Fruit fly (Drosophila melanogaster) whole organism, embryonic: ENCODE data around the gene mxt.

Source experiments
- Bgb ChIP-seq: fragments of 200-800 bp; sonication (Bioruptor generic); IDR thresholded peaks from 2 replicates; pipeline ENCODE4 v1.3.6; 2022; ENCODE audit warnings: missing biosample characterization, missing genetic modification characterization; ENCODE audit not compliant: partially characterized antibody
- C15 ChIP-seq: fragments of 200-800 bp; sonication (Bioruptor generic); IDR thresholded peaks from 3 replicates; pipeline ENCODE4 v1.3.6; 2022; ENCODE audit warnings: missing biosample characterization, missing genetic modification characterization
- CG10431 ChIP-seq: fragments of 200-800 bp; sonication (Bioruptor generic); optimal IDR thresholded peaks from 3 replicates; lab custom pipeline; 2018; ENCODE audit warnings: missing biosample characterization, mild to moderate bottlenecking, missing genetic modification characterization
- CG11504 ChIP-seq: fragments of 200-800 bp; sonication (Bioruptor generic); optimal IDR thresholded peaks from 3 replicates; lab custom pipeline; 2019; ENCODE audit warnings: missing biosample characterization, mild to moderate bottlenecking, missing genetic modification characterization, moderate library complexity
- CG12155 ChIP-seq: fragments of 200-800 bp; sonication (Bioruptor generic); optimal IDR thresholded peaks from 3 replicates; lab custom pipeline; 2016; ENCODE audit warnings: missing biosample characterization, missing genetic modification characterization
- CG12391 ChIP-seq: fragments of 200-800 bp; sonication (Bioruptor generic); optimal IDR thresholded peaks from 3 replicates; lab custom pipeline; 2018; ENCODE audit warnings: missing biosample characterization, mild to moderate bottlenecking, missing genetic modification characterization, moderate library complexity
- CG12769 ChIP-seq: fragments of 200-800 bp; sonication (Bioruptor generic); optimal IDR thresholded peaks from 2 replicates; lab custom pipeline; 2019; ENCODE audit warnings: missing biosample characterization, mild to moderate bottlenecking, missing genetic modification characterization, moderate library complexity
- CG13287 ChIP-seq: fragments of 200-800 bp; sonication (Bioruptor generic); IDR thresholded peaks from 2 replicates; pipeline ENCODE4 v1.3.6; 2022; ENCODE audit warnings: missing biosample characterization, missing genetic modification characterization; ENCODE audit not compliant: partially characterized antibody
- CG14441 ChIP-seq: fragments of 200-800 bp; sonication (Bioruptor generic); IDR thresholded peaks from 2 replicates; pipeline ENCODE4 v1.3.6; 2022; ENCODE audit warnings: missing biosample characterization, missing genetic modification characterization
- CG1529 ChIP-seq: fragments of 200-800 bp; sonication (Bioruptor generic); optimal IDR thresholded peaks from 3 replicates; lab custom pipeline; 2018; ENCODE audit warnings: missing biosample characterization, missing genetic modification characterization
- CG17328 ChIP-seq: fragments of 200-800 bp; sonication (Bioruptor generic); IDR thresholded peaks from 2 replicates; pipeline ENCODE4 v1.3.6; 2022; ENCODE audit warnings: missing biosample characterization, missing genetic modification characterization
- CG18262 ChIP-seq: fragments of 200-800 bp; optimal IDR thresholded peaks from 3 replicates; lab custom pipeline; 2019; ENCODE audit warnings: missing biosample characterization, mild to moderate bottlenecking, missing genetic modification characterization, moderate library complexity
- CG18764 ChIP-seq: fragments of 200-800 bp; sonication (Bioruptor generic); optimal IDR thresholded peaks from 3 replicates; lab custom pipeline; 2016; ENCODE audit warnings: missing biosample characterization, missing genetic modification characterization
- CG2202 ChIP-seq: fragments of 200-800 bp; sonication (Bioruptor generic); optimal IDR thresholded peaks from 2 replicates; lab custom pipeline; 2018; ENCODE audit warnings: missing biosample characterization, mild to moderate bottlenecking, missing genetic modification characterization
- CG2712 ChIP-seq: fragments of 200-800 bp; optimal IDR thresholded peaks from 3 replicates; lab custom pipeline; 2019; ENCODE audit warnings: missing biosample characterization, mild to moderate bottlenecking, missing genetic modification characterization, moderate library complexity
- CG4617 ChIP-seq: fragments of 200-800 bp; sonication (Bioruptor generic); optimal IDR thresholded peaks from 3 replicates; lab custom pipeline; 2016; ENCODE audit warnings: missing biosample characterization, missing genetic modification characterization, borderline replicate concordance
- CG4707 ChIP-seq: fragments of 200-800 bp; sonication (Bioruptor generic); optimal IDR thresholded peaks from 2 replicates; lab custom pipeline; 2018; ENCODE audit warnings: missing biosample characterization, mild to moderate bottlenecking, missing genetic modification characterization, moderate library complexity
- CG5953 ChIP-seq: fragments of 200-800 bp; sonication (Bioruptor generic); IDR thresholded peaks from 2 replicates; pipeline ENCODE4 v1.3.6; 2022; ENCODE audit warnings: missing biosample characterization, missing genetic modification characterization
- CG6254 ChIP-seq: fragments of 200-800 bp; sonication (Bioruptor generic); optimal IDR thresholded peaks from 3 replicates; lab custom pipeline; 2017; ENCODE audit warnings: mild to moderate bottlenecking, missing biosample characterization, missing genetic modification reagents, missing genetic modification characterization
- CG7745 ChIP-seq: fragments of 200-800 bp; sonication (Bioruptor generic); optimal IDR thresholded peaks from 2 replicates; lab custom pipeline; 2018; ENCODE audit warnings: missing biosample characterization, mild to moderate bottlenecking, missing genetic modification characterization, moderate library complexity
- CG8089 ChIP-seq: fragments of 200-800 bp; sonication (Bioruptor generic); optimal IDR thresholded peaks from 3 replicates; lab custom pipeline; 2016; ENCODE audit warnings: missing biosample characterization, missing genetic modification characterization
- CG8388 ChIP-seq: fragments of 200-800 bp; sonication (Bioruptor generic); optimal IDR thresholded peaks from 2 replicates; lab custom pipeline; 2019; ENCODE audit warnings: missing biosample characterization, mild to moderate bottlenecking, missing genetic modification characterization, moderate library complexity
- CG8924 ChIP-seq: fragments of 200-800 bp; optimal IDR thresholded peaks from 3 replicates; lab custom pipeline; 2019; ENCODE audit warnings: missing biosample characterization, mild to moderate bottlenecking, missing genetic modification characterization, moderate library complexity
- CrebB ChIP-seq: fragments of 200-800 bp; sonication (Bioruptor generic); optimal IDR thresholded peaks from 3 replicates; lab custom pipeline; 2018; ENCODE audit warnings: missing biosample characterization, mild to moderate bottlenecking, missing genetic modification characterization
- Ets97D ChIP-seq: fragments of 200-800 bp; sonication (Bioruptor generic); optimal IDR thresholded peaks from 3 replicates; lab custom pipeline; 2016; ENCODE audit warnings: missing biosample characterization, missing genetic modification characterization
- Gug ChIP-seq: fragments of 200-800 bp; sonication (Bioruptor generic); IDR thresholded peaks from 4 replicates; pipeline ENCODE4 v1.3.6; 2022; ENCODE audit warnings: missing biosample characterization, missing genetic modification characterization
- HLH3B ChIP-seq: fragments of 200-800 bp; sonication (Bioruptor generic); IDR thresholded peaks from 2 replicates; pipeline ENCODE4 v1.3.6; 2022; ENCODE audit warnings: missing biosample characterization, missing genetic modification characterization
- Med ChIP-seq: fragments of 200-800 bp; sonication (Bioruptor generic); peaks from one replicate; lab custom pipeline; 2016; ENCODE audit warnings: missing biosample characterization, missing genetic modification characterization, mild to moderate bottlenecking, inconsistent platforms, moderate library complexity
- Mrtf ChIP-seq: fragments of 200-800 bp; sonication (Bioruptor generic); IDR thresholded peaks from 3 replicates; pipeline ENCODE4 v1.3.6; 2022; ENCODE audit warnings: missing biosample characterization, missing genetic modification characterization
- Spps ChIP-seq: fragments of 200-800 bp; sonication (Bioruptor generic); optimal IDR thresholded peaks from 2 replicates; lab custom pipeline; 2018; ENCODE audit warnings: missing biosample characterization, mild to moderate bottlenecking, missing genetic modification characterization
- amos ChIP-seq: fragments of 200-800 bp; sonication (Bioruptor generic); IDR thresholded peaks from 2 replicates; pipeline ENCODE4 v1.3.6; 2022; ENCODE audit warnings: missing biosample characterization, missing genetic modification characterization; ENCODE audit not compliant: partially characterized antibody
- btn ChIP-seq: fragments of 200-800 bp; sonication (Bioruptor generic); optimal IDR thresholded peaks from 2 replicates; lab custom pipeline; 2016; ENCODE audit warnings: missing biosample characterization, missing genetic modification characterization
- cad ChIP-seq: fragments of >200 bp; optimal IDR thresholded peaks from 2 replicates; lab custom pipeline; 2017; ENCODE audit warnings: missing biosample characterization, missing genetic modification characterization
- ci ChIP-seq: fragments of 200-800 bp; sonication (Bioruptor generic); IDR thresholded peaks from 3 replicates; pipeline ENCODE4 v1.3.6; 2022; ENCODE audit warnings: missing biosample characterization, missing genetic modification characterization
- dan ChIP-seq: fragments of 200-800 bp; sonication (Bioruptor generic); IDR thresholded peaks from 2 replicates; pipeline ENCODE4 v1.3.6; 2022; ENCODE audit warnings: missing biosample characterization, missing genetic modification characterization
- danr ChIP-seq: fragments of 200-800 bp; sonication (Bioruptor generic); IDR thresholded peaks from 2 replicates; pipeline ENCODE4 v1.3.6; 2022; ENCODE audit warnings: missing biosample characterization, missing genetic modification characterization
- dimm ChIP-seq: fragments of 200-800 bp; sonication (Bioruptor generic); IDR thresholded peaks from 2 replicates; pipeline ENCODE4 v1.3.6; 2022; ENCODE audit warnings: missing biosample characterization, missing genetic modification characterization
- dysf ChIP-seq: fragments of 200-800 bp; sonication (Bioruptor generic); IDR thresholded peaks from 3 replicates; pipeline ENCODE4 v1.3.6; 2022; ENCODE audit warnings: missing biosample characterization, missing genetic modification characterization
- ems ChIP-seq: fragments of 200-800 bp; sonication (Bioruptor generic); optimal IDR thresholded peaks from 3 replicates; lab custom pipeline; 2016; ENCODE audit warnings: missing biosample characterization, missing genetic modification characterization
- fd64A ChIP-seq: fragments of 200-800 bp; sonication (Bioruptor generic); optimal IDR thresholded peaks from 3 replicates; lab custom pipeline; 2018; ENCODE audit warnings: missing biosample characterization, mild to moderate bottlenecking, missing genetic modification characterization
- gsb ChIP-seq: fragments of 200-800 bp; sonication (Bioruptor generic); IDR thresholded peaks from 2 replicates; pipeline ENCODE4 v1.3.6; 2022; ENCODE audit warnings: missing biosample characterization, missing genetic modification characterization
- gsb-n ChIP-seq: fragments of 200-800 bp; sonication (Bioruptor generic); optimal IDR thresholded peaks from 3 replicates; lab custom pipeline; 2018; ENCODE audit warnings: missing biosample characterization, mild to moderate bottlenecking, missing genetic modification characterization
- inv ChIP-seq: fragments of 200-800 bp; sonication (Bioruptor generic); IDR thresholded peaks from 2 replicates; pipeline ENCODE4 v1.3.6; 2022; ENCODE audit warnings: missing biosample characterization, missing genetic modification characterization; ENCODE audit not compliant: partially characterized antibody
- ken ChIP-seq: fragments of 200-800 bp; sonication (Bioruptor generic); IDR thresholded peaks from 3 replicates; pipeline ENCODE4 v1.3.6; 2022; ENCODE audit warnings: missing biosample characterization, missing genetic modification characterization
- lmd ChIP-seq: fragments of 200-800 bp; sonication (Bioruptor generic); IDR thresholded peaks from 2 replicates; pipeline ENCODE4 v1.3.6; 2022; ENCODE audit warnings: missing biosample characterization, missing genetic modification characterization
- maf-S ChIP-seq: fragments of 200-800 bp; sonication (Bioruptor generic); optimal IDR thresholded peaks from 2 replicates; lab custom pipeline; 2016; ENCODE audit warnings: missing biosample characterization, missing genetic modification characterization
- onecut ChIP-seq: fragments of 200-800 bp; sonication (Bioruptor generic); IDR thresholded peaks from 2 replicates; pipeline ENCODE4 v1.3.6; 2022; ENCODE audit warnings: missing biosample characterization, missing genetic modification characterization
- pb ChIP-seq: fragments of 200-800 bp; sonication (Bioruptor generic); optimal IDR thresholded peaks from 3 replicates; lab custom pipeline; 2016; ENCODE audit warnings: missing biosample characterization, missing genetic modification characterization
- peb ChIP-seq: fragments of 200-800 bp; sonication (Bioruptor generic); IDR thresholded peaks from 2 replicates; pipeline ENCODE4 v1.3.6; 2022; ENCODE audit warnings: missing biosample characterization, missing genetic modification characterization
- repo ChIP-seq: fragments of 200-800 bp; sonication (Bioruptor generic); optimal IDR thresholded peaks from 2 replicates; lab custom pipeline; 2016; ENCODE audit warnings: missing biosample characterization, missing genetic modification characterization
- tna ChIP-seq: fragments of 200-800 bp; sonication (Bioruptor generic); IDR thresholded peaks from 2 replicates; pipeline ENCODE4 v1.3.6; 2022; ENCODE audit warnings: missing biosample characterization, missing genetic modification characterization; ENCODE audit not compliant: partially characterized antibody
- wor ChIP-seq: fragments of 200-800 bp; sonication (Bioruptor generic); IDR thresholded peaks from 2 replicates; pipeline ENCODE4 v1.3.6; 2022; ENCODE audit warnings: missing biosample characterization, missing genetic modification characterization

The mxt gene

dm6 chr2L:4861503-4861902, 14.4 kb upstream of the mxt start (continued):
- TF ChIP-seq CG17328 (GFP tag; lab: Robert Waterston, UW) (no peak), dimm (GFP tag; lab: Robert Waterston, UW) (no peak), maf-S (GFP tag; lab: Kevin White, UChicago) (no peak), CG11504 (no peak), ci (0 out of 3 replicates have a peak, but pooled peaks have one; percentile 46), dysf (peak; percentile 46; the same call in 1 of the 3 replicates), tna (no peak), CG2202 (tag; lab: Kevin White, UChicago) (no peak), repo (GFP tag; lab: Kevin White, UChicago) (no peak), gsb-n (tag; lab: Kevin White, UChicago) (no peak), CG12155 (GFP tag; lab: Kevin White, UChicago) (no peak), ken (no peak), danr (no peak), CG13287 (GFP tag; lab: Robert Waterston, UW) (no peak), onecut (GFP tag; lab: Robert Waterston, UW) (no peak), gsb (GFP tag; lab: Robert Waterston, UW) (peak; percentile 62; the same call in 1 of the 2 replicates), CG12391 (tag; lab: Kevin White, UChicago) (peak; percentile 2), CrebB (tag; lab: Kevin White, UChicago) (no peak), CG4707 (GFP tag; lab: Kevin White, UChicago) (no peak), wor (GFP tag; lab: Robert Waterston, UW) (no peak), CG12769 (tag; lab: Kevin White, UChicago) (no peak), inv (GFP tag; lab: Robert Waterston, UW) (no peak), CG18262 (peak; percentile 27), CG1529 (GFP tag; lab: Kevin White, UChicago) (no peak), CG7745 (tag; lab: Kevin White, UChicago) (no peak), CG8388 (GFP tag; lab: Kevin White, UChicago) (no peak), CG10431 (GFP tag; lab: Kevin White, UChicago) (no peak), dan (no peak), CG8924 (tag; lab: Kevin White, UChicago) (no peak), CG2712 (tag; lab: Kevin White, UChicago) (no peak), CG8089 (GFP tag; lab: Kevin White, UChicago) (no peak), C15 (no peak), btn (GFP tag; lab: Kevin White, UChicago) (no peak), CG4617 (GFP tag; lab: Kevin White, UChicago) (no peak), amos (no peak), Spps (tag; lab: Kevin White, UChicago) (no peak), CG14441 (GFP tag; lab: Robert Waterston, UW) (peak; percentile 79), Mrtf (GFP tag; lab: Robert Waterston, UW) (0 out of 3 replicates have a peak, but pooled peaks have one; percentile 56), pb (GFP tag; lab: Kevin White, UChicago) (no peak), CG6254 (GFP tag; lab: Kevin White, UChicago) (no peak), CG18764 (GFP tag; lab: Kevin White, UChicago) (no peak), Med (GFP tag; lab: Kevin White, UChicago) (no peak), Ets97D (no peak), Gug (GFP tag; lab: Robert Waterston, UW) (peak; percentile 66; the same call in 3 of the 4 replicates), cad (GFP tag; lab: Kevin White, UChicago) (no peak), peb (GFP tag; lab: Robert Waterston, UW) (no peak), lmd (GFP tag; lab: Robert Waterston, UW) (peak; percentile 23; the same call in 1 of the 2 replicates), Bgb (no peak), HLH3B (GFP tag; lab: Robert Waterston, UW) (0 out of 2 replicates have a peak, but pooled peaks have one; percentile 44), CG5953 (no peak), ems (GFP tag; lab: Kevin White, UChicago) (no peak), fd64A (GFP tag; lab: Kevin White, UChicago) (no peak)
